Worm (Caenorhabditis elegans): Measurements from ENCODE around the gene glr-6.

ce11 chrX:6884439-6884838 lies 43.9 kb upstream of the glr-6 start:
- TF ChIP-seq ama-1 (optimal IDR thresholded peaks at IDR 0.05) (no peak), ama-1 (GFP tag; optimal IDR thresholded peaks at IDR 0.05) (no peak), madf-6 (GFP tag; IDR thresholded peaks at IDR 0.05) (no peak), him-1 (tag; optimal IDR thresholded peaks at IDR 0.05) (no peak), dpl-1 (GFP tag; optimal IDR thresholded peaks at IDR 0.05) (no peak), unc-62 (GFP tag; optimal IDR thresholded peaks at IDR 0.05) (no peak), tbx-9 (tag; optimal IDR thresholded peaks at IDR 0.05; ENCODE audit: borderline replicate concordance) (no peak), pha-4 (tag; optimal IDR thresholded peaks at IDR 0.05) (no peak)
